Worm (Caenorhabditis elegans): Measurements from ENCODE around the gene clec-49.

ce11 chrV:19727990-19728389 lies 23.0 kb downstream of the clec-49 start:
- TF ChIP-seq tbx-11 (GFP tag; IDR thresholded peaks at IDR 0.05) (no peak), aly-1 (tag; optimal IDR thresholded peaks at IDR 0.05) (no peak), ama-1 (optimal IDR thresholded peaks at IDR 0.05) (no peak), ceh-13 (GFP tag; optimal IDR thresholded peaks at IDR 0.05) (no peak), F13C5.2 (tag; optimal IDR thresholded peaks at IDR 0.05) (no peak), pes-1 (GFP tag; IDR thresholded peaks at IDR 0.05) (no peak), B0310.2 (tag; optimal IDR thresholded peaks at IDR 0.05) (no peak), hmg-4 (GFP tag; optimal IDR thresholded peaks at IDR 0.05) (no peak), flt-1 (GFP tag; IDR thresholded peaks at IDR 0.05) (no peak)

Measured in whole organism, early embryonic.